Worm (Caenorhabditis elegans) whole organism, L4 larva: ENCODE results near the gene C53A3.3.

Experiments used
- F10B5.3 ChIP-seq: sonication (generic microtip); optimal IDR thresholded peaks from 2 replicates; lab custom pipeline; 2016; ENCODE audit warnings: mild to moderate bottlenecking, missing genetic modification characterization, missing compliant biosample characterization
- F44E2.7 ChIP-seq: fragments of 200-800 bp; sonication (Bioruptor generic); IDR thresholded peaks from 2 replicates; pipeline ENCODE4 v2.1.2; 2022; ENCODE audit warnings: missing genetic modification characterization, missing compliant biosample characterization
- F49E8.2 ChIP-seq: sonication (generic microtip); optimal IDR thresholded peaks from 2 replicates; lab custom pipeline; 2016; ENCODE audit warnings: missing compliant biosample characterization, mild to moderate bottlenecking, missing genetic modification characterization, borderline replicate concordance
- Y105C5A.15 ChIP-seq: fragments of 200-800 bp; sonication (Bioruptor generic); IDR thresholded peaks from 2 replicates; pipeline ENCODE4 v1.3.6; 2022; ENCODE audit warnings: missing genetic modification characterization, missing compliant biosample characterization
- Y5F2A.4 ChIP-seq: fragments of 200-800 bp; sonication (Bioruptor generic); optimal IDR thresholded peaks from 2 replicates; lab custom pipeline; 2018; ENCODE audit warnings: mild to moderate bottlenecking, missing genetic modification characterization, missing compliant biosample characterization
- ZK337.2 ChIP-seq: fragments of 200-800 bp; sonication (Bioruptor generic); IDR thresholded peaks from 2 replicates; pipeline ENCODE4 v1.3.6; 2022; ENCODE audit warnings: missing genetic modification reagents, missing genetic modification characterization, missing compliant biosample characterization
- aha-1 ChIP-seq: fragments of 150-350 bp; peaks from one replicate; lab custom pipeline; 2014; ENCODE audit warnings: missing biosample characterization, missing genetic modification characterization
- ama-1 ChIP-seq: fragments of 150-350 bp; optimal IDR thresholded peaks from 2 replicates; lab custom pipeline; 2014; ENCODE audit warnings: inconsistent platforms, mixed read lengths
- daf-19 ChIP-seq: fragments of 200-800 bp; sonication (Bioruptor generic); conservative IDR thresholded peaks from 2 replicates; pipeline ENCODE4 v1.3.6; 2022; ENCODE audit warnings: missing genetic modification characterization, missing compliant biosample characterization
- dmd-6 ChIP-seq: fragments of 200-800 bp; sonication (Bioruptor generic); IDR thresholded peaks from 2 replicates; pipeline ENCODE4 v1.3.6; 2022; ENCODE audit warnings: missing genetic modification reagents, missing genetic modification characterization, missing compliant biosample characterization
- dmd-8 ChIP-seq: fragments of 200-800 bp; sonication (Bioruptor generic); IDR thresholded peaks from 2 replicates; pipeline ENCODE4 v1.3.6; 2022; ENCODE audit warnings: missing genetic modification characterization, missing compliant biosample characterization
- duxl-1 ChIP-seq: sonication (generic microtip); optimal IDR thresholded peaks from 2 replicates; lab custom pipeline; 2016; ENCODE audit warnings: mild to moderate bottlenecking, missing genetic modification characterization, moderate library complexity, missing compliant biosample characterization; ENCODE audit not compliant: poor library complexity
- dve-1 ChIP-seq: sonication (generic microtip); optimal IDR thresholded peaks from 2 replicates; lab custom pipeline; 2017; ENCODE audit warnings: antibody characterized with exemption, mild to moderate bottlenecking, missing genetic modification characterization, missing compliant biosample characterization; ENCODE audit not compliant: insufficient read depth
- egl-27 ChIP-seq: sonication (generic microtip); optimal IDR thresholded peaks from 3 replicates; lab custom pipeline; 2017; ENCODE audit warnings: missing biosample characterization, missing genetic modification reagents, missing genetic modification characterization
- fos-1 ChIP-seq: fragments of 150-350 bp; optimal IDR thresholded peaks from 2 replicates; lab custom pipeline; 2014; ENCODE audit warnings: missing biosample characterization, missing genetic modification characterization
- gei-8 ChIP-seq: fragments of 200-800 bp; sonication (Bioruptor generic); optimal IDR thresholded peaks from 2 replicates; lab custom pipeline; 2018; ENCODE audit warnings: mild to moderate bottlenecking, missing genetic modification characterization, missing compliant biosample characterization
- hif-1 ChIP-seq, 2 experiments: sonication (generic microtip); optimal IDR thresholded peaks; 2 replicates each; lab custom pipeline; 2016 to 2017; ENCODE audit warnings: missing compliant biosample characterization in 2 of 2, missing genetic modification characterization in 2 of 2, missing genetic modification reagents in 2 of 2, missing genotype in 2 of 2, mild to moderate bottlenecking in 1 of 2
- hlh-11 ChIP-seq: fragments of 200-800 bp; sonication (Bioruptor generic); optimal IDR thresholded peaks from 2 replicates; lab custom pipeline; 2018; ENCODE audit warnings: mild to moderate bottlenecking, missing genetic modification characterization, missing compliant biosample characterization
- hmg-1.1 ChIP-seq: fragments of 200-800 bp; sonication (Bioruptor generic); IDR thresholded peaks from 2 replicates; pipeline ENCODE4 v1.3.6; 2022; ENCODE audit warnings: missing genetic modification reagents, missing genetic modification characterization, missing compliant biosample characterization
- jun-1 ChIP-seq: fragments of 150-350 bp; optimal IDR thresholded peaks from 2 replicates; lab custom pipeline; 2014; ENCODE audit warnings: missing biosample characterization, missing genetic modification reagents, missing genetic modification characterization
- lim-7 ChIP-seq: fragments of 200-800 bp; sonication (Bioruptor generic); IDR thresholded peaks from 2 replicates; pipeline ENCODE4 v1.3.6; 2022; ENCODE audit warnings: missing genetic modification characterization, missing compliant biosample characterization
- lin-1 ChIP-seq: fragments of 200-800 bp; sonication (Bioruptor generic); IDR thresholded peaks from 2 replicates; pipeline ENCODE4 v1.3.6; 2022; ENCODE audit warnings: missing genetic modification reagents, missing genetic modification characterization, missing compliant biosample characterization
- lin-13 ChIP-seq: fragments of 150-350 bp; optimal IDR thresholded peaks from 2 replicates; lab custom pipeline; 2014; ENCODE audit warnings: missing biosample characterization, missing genetic modification reagents, missing genetic modification characterization
- lin-15B ChIP-seq: fragments of 150-350 bp; sonication (generic microtip); optimal IDR thresholded peaks from 3 replicates; lab custom pipeline; 2014; ENCODE audit warnings: missing biosample characterization, missing genetic modification characterization
- lin-38 ChIP-seq: fragments of 200-800 bp; sonication (Bioruptor generic); IDR thresholded peaks from 2 replicates; pipeline ENCODE4 v1.3.6; 2022; ENCODE audit warnings: missing genetic modification reagents, missing genetic modification characterization, missing compliant biosample characterization
- lsy-2 ChIP-seq, 2 experiments: fragments of 150-350 bp in 1 of 2; sonication (generic microtip) in 1 of 2; optimal IDR thresholded peaks; 2 replicates each; lab custom pipeline; 2014 to 2017; ENCODE audit warnings: missing biosample characterization in 2 of 2, missing genetic modification characterization in 2 of 2
- madf-9 ChIP-seq: fragments of 200-800 bp; sonication (Bioruptor generic); conservative IDR thresholded peaks from 2 replicates; pipeline ENCODE4 v1.3.6; 2022; ENCODE audit warnings: missing genetic modification reagents, missing genetic modification characterization, missing compliant biosample characterization
- nhr-102 ChIP-seq: sonication (generic microtip); optimal IDR thresholded peaks from 2 replicates; lab custom pipeline; 2016; ENCODE audit warnings: mild to moderate bottlenecking, missing genetic modification characterization, moderate library complexity, missing compliant biosample characterization
- nhr-11 ChIP-seq: fragments of 150-350 bp; optimal IDR thresholded peaks from 2 replicates; lab custom pipeline; 2014; ENCODE audit warnings: missing biosample characterization, missing genetic modification characterization
- nhr-111 ChIP-seq: fragments of 200-800 bp; sonication (Bioruptor generic); optimal IDR thresholded peaks from 2 replicates; lab custom pipeline; 2018; ENCODE audit warnings: mild to moderate bottlenecking, missing genetic modification characterization, missing compliant biosample characterization
- nhr-237 ChIP-seq: sonication (generic microtip); optimal IDR thresholded peaks from 2 replicates; lab custom pipeline; 2017; ENCODE audit warnings: missing biosample characterization, missing genetic modification characterization
- nhr-28 ChIP-seq: fragments of 150-350 bp; optimal IDR thresholded peaks from 2 replicates; lab custom pipeline; 2014; ENCODE audit warnings: missing biosample characterization, missing genetic modification characterization
- nhr-41 ChIP-seq: fragments of 200-800 bp; sonication (Bioruptor generic); IDR thresholded peaks from 2 replicates; pipeline ENCODE4 v1.3.6; 2022; ENCODE audit warnings: missing genetic modification reagents, missing genetic modification characterization, missing compliant biosample characterization
- nhr-42 ChIP-seq: fragments of 200-800 bp; sonication (Bioruptor generic); IDR thresholded peaks from 2 replicates; pipeline ENCODE4 v1.3.6; 2022; ENCODE audit warnings: missing genetic modification characterization, missing compliant biosample characterization
- nhr-48 ChIP-seq: sonication (generic microtip); optimal IDR thresholded peaks from 2 replicates; lab custom pipeline; 2016; ENCODE audit warnings: mild to moderate bottlenecking, missing genetic modification characterization, missing compliant biosample characterization
- nhr-77 ChIP-seq: fragments of 150-350 bp; optimal IDR thresholded peaks from 2 replicates; lab custom pipeline; 2014; ENCODE audit warnings: missing biosample characterization, missing genetic modification characterization
- php-3 ChIP-seq: fragments of 200-800 bp; sonication (Bioruptor generic); IDR thresholded peaks from 2 replicates; pipeline ENCODE4 v1.3.6; 2022; ENCODE audit warnings: missing genetic modification reagents, missing genetic modification characterization, missing compliant biosample characterization
- rbr-2 ChIP-seq: sonication (generic microtip); optimal IDR thresholded peaks from 2 replicates; lab custom pipeline; 2016; ENCODE audit warnings: missing genotype, missing genetic modification characterization, missing compliant biosample characterization
- saeg-2 ChIP-seq: fragments of 200-800 bp; sonication (Bioruptor generic); IDR thresholded peaks from 2 replicates; pipeline ENCODE4 v1.3.6; 2022; ENCODE audit warnings: missing genetic modification reagents, missing genetic modification characterization, missing compliant biosample characterization
- set-16 ChIP-seq: fragments of 200-800 bp; sonication (Bioruptor generic); IDR thresholded peaks from 2 replicates; pipeline ENCODE4 v1.3.6; 2022; ENCODE audit warnings: missing genetic modification reagents, missing genetic modification characterization, missing compliant biosample characterization
- skn-1 ChIP-seq: fragments of 150-350 bp; optimal IDR thresholded peaks from 2 replicates; lab custom pipeline; 2014; ENCODE audit warnings: missing biosample characterization, missing genetic modification characterization
- spr-3 ChIP-seq: fragments of 200-800 bp; sonication (Bioruptor generic); optimal IDR thresholded peaks from 2 replicates; lab custom pipeline; 2018; ENCODE audit warnings: mild to moderate bottlenecking, missing genetic modification characterization, missing compliant biosample characterization
- tra-1 ChIP-seq: fragments of 200-800 bp; sonication (Bioruptor generic); IDR thresholded peaks from 2 replicates; pipeline ENCODE4 v1.3.6; 2022; ENCODE audit warnings: missing genetic modification reagents, missing genetic modification characterization, missing compliant biosample characterization
- unc-130 ChIP-seq: sonication (generic microtip); optimal IDR thresholded peaks from 2 replicates; lab custom pipeline; 2016; ENCODE audit warnings: missing genetic modification reagents, missing genetic modification characterization, missing compliant biosample characterization
- unc-62 ChIP-seq, 3 experiments: fragments of 150-350 bp in 1 of 3; sonication (generic microtip); optimal IDR thresholded peaks in 2 of 3; peaks in 1 of 3; 1 replicate in 1 of 3; 2 replicates in 2 of 3; lab custom pipeline; 2014 to 2017; ENCODE audit warnings: missing biosample characterization in 3 of 3, missing genetic modification characterization in 3 of 3, missing genetic modification reagents in 3 of 3, missing genotype in 1 of 3
- vab-7 ChIP-seq: fragments of 200-800 bp; sonication (Bioruptor generic); IDR thresholded peaks from 2 replicates; pipeline ENCODE4 v1.3.6; 2022; ENCODE audit warnings: missing genetic modification reagents, missing genetic modification characterization, missing compliant biosample characterization
- zfp-2 ChIP-seq: sonication (generic microtip); optimal IDR thresholded peaks from 2 replicates; lab custom pipeline; 2016; ENCODE audit warnings: mild to moderate bottlenecking, missing genetic modification characterization, missing compliant biosample characterization
- zfp-3 ChIP-seq: fragments of 200-800 bp; sonication (Bioruptor generic); conservative IDR thresholded peaks from 2 replicates; pipeline ENCODE4 v1.3.6; 2022; ENCODE audit warnings: missing genetic modification reagents, missing genetic modification characterization, missing compliant biosample characterization
- ztf-7 ChIP-seq: fragments of 150-350 bp; optimal IDR thresholded peaks from 2 replicates; lab custom pipeline; 2014; ENCODE audit warnings: missing biosample characterization, missing genetic modification characterization

The C53A3.3 gene

ce11 chrV:5790497-5791280 is 34.4 kb downstream of the C53A3.3 start, which contains the start of the genes nhr-142 and F44E7.9:
TSS of gene nhr-142 (minus strand) at chrV:5790553.
TSS of gene F44E7.9 (plus strand) at chrV:5791230.
- TF ChIP-seq lin-13 (GFP tag; lab: Kevin White, UChicago) (peak; percentile 80), lin-1 (GFP tag; lab: Robert Waterston, UW) (0 out of 2 replicates have a peak, but pooled peaks have one; percentile 41), hmg-1.1 (GFP tag; lab: Robert Waterston, UW) (peak; percentile 82), dve-1 (peak; percentile 82), gei-8 (GFP tag; lab: Kevin White, UChicago) (no peak), rbr-2 (peak; percentile 89), zfp-3 (0 out of 2 replicates have a peak, but pooled peaks have one; percentile 54), dmd-6 (GFP tag; lab: Robert Waterston, UW) (peak; percentile 77), nhr-28 (tag; lab: Kevin White, UChicago) (peak; percentile 100), nhr-237 (tag; lab: Kevin White, UChicago) (no peak), vab-7 (GFP tag; lab: Robert Waterston, UW) (peak; percentile 44; the same call in 1 of the 2 replicates), dmd-8 (no peak), nhr-77 (tag; lab: Kevin White, UChicago) (peak; percentile 84), skn-1 (tag; lab: Kevin White, UChicago) (no peak), lsy-2 (tag; optimal IDR thresholded peaks at IDR 0.05; lab: Kevin White, UChicago) (peak; percentile 33 to 89), saeg-2 (GFP tag; lab: Robert Waterston, UW) (0 out of 2 replicates have a peak, but pooled peaks have one; percentile 36), madf-9 (GFP tag; lab: Robert Waterston, UW) (peak; percentile 66), duxl-1 (tag; lab: Kevin White, UChicago) (peak; percentile 37), nhr-11 (tag; lab: Kevin White, UChicago) (peak; percentile 82), fos-1 (tag; lab: Kevin White, UChicago) (no peak), jun-1 (tag; lab: Kevin White, UChicago) (peak; percentile 21), zfp-2 (tag; lab: Kevin White, UChicago) (peak; percentile 27), F44E2.7 (GFP tag; lab: Robert Waterston, UW) (no peak), unc-130 (GFP tag; lab: Kevin White, UChicago) (peak; percentile 75), lin-38 (GFP tag; lab: Robert Waterston, UW) (peak; percentile 87), egl-27 (tag; lab: Kevin White, UChicago) (no peak), F49E8.2 (tag; lab: Kevin White, UChicago) (no peak), set-16 (GFP tag; lab: Robert Waterston, UW) (no peak), ztf-7 (peak; percentile 80), nhr-41 (no peak), Y5F2A.4 (no peak), ZK337.2 (peak; percentile 39; the same call in 1 of the 2 replicates), nhr-111 (GFP tag; lab: Kevin White, UChicago) (no peak), spr-3 (GFP tag; lab: Kevin White, UChicago) (peak; percentile 70), daf-19 (GFP tag; lab: Robert Waterston, UW) (no peak), nhr-48 (tag; lab: Kevin White, UChicago) (peak; percentile 71), aha-1 (tag; lab: Kevin White, UChicago) (peak; percentile 96), nhr-102 (peak; percentile 92), Y105C5A.15 (GFP tag; lab: Robert Waterston, UW) (no peak), hlh-11 (tag; lab: Kevin White, UChicago) (peak; percentile 80), ama-1 (lab: Kevin White, UChicago) (no peak), php-3 (GFP tag; lab: Robert Waterston, UW) (no peak), lim-7 (GFP tag; lab: Robert Waterston, UW) (no peak), unc-62 (GFP tag; optimal IDR thresholded peaks at IDR 0.05 in 1 of 2; lab: Kevin White, UChicago) (no peak), unc-62 (tag; optimal IDR thresholded peaks at IDR 0.05; lab: Kevin White, UChicago) (no peak), nhr-42 (GFP tag; lab: Robert Waterston, UW) (peak; percentile 34; the same call in 1 of the 2 replicates), tra-1 (GFP tag; lab: Robert Waterston, UW) (peak; percentile 58), hif-1 (tag; optimal IDR thresholded peaks at IDR 0.05; lab: Kevin White, UChicago) (peak; percentile 4 to 87), lin-15B (tag; lab: Kevin White, UChicago) (no peak), F10B5.3 (tag; lab: Kevin White, UChicago) (no peak)
